Worm (Caenorhabditis elegans): ENCODE measurements around the gene C38C3.6.

The C38C3.6 gene

DNA sequence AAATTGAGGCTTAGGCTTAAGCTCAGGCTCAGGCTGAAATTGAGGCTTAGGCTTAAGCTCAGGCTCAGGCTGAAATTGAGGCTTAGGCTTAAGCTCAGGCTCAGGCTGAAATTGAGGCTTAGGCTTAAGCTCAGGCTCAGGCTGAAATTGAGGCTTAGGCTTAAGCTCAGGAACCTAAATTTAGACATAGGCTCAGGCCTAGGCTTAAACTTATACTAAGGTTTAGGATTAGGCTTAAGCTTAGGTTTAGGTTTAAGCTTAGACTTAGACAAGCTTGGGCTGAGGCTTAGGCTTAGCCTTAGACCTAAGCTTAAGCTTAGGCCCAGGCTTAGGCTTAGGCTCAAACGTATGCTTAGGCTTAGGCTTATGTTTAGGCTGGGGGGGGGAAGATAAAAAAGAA, 536 bp downstream of the C38C3.6 start:
- TF ChIP-seq ceh-36 (tag; optimal IDR thresholded peaks at IDR 0.05), result peak; percentile 80

DNA sequence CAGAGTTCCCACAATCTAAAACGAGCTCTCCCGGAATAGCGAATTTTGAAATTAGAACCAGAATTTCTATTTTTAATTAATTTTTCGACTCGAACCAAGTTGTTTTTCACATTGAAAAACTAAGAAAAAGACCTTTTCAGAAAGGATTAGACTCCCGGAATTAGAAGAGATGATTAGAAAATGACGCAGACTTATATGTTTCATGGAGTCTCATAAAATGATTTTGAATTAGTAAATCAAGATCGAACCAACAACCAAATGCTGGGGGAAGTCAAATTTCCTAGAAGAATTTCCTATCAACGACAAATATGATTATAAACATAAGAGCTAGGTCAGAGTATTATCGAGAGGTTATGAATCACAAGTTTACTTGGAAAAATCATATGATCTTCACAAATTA, 2.8 kb downstream of the C38C3.6 start:
- TF ChIP-seq hmg-4 (GFP tag; optimal IDR thresholded peaks at IDR 0.05) (no peak), scrt-1 (GFP tag; IDR thresholded peaks at IDR 0.05) (no peak), pes-1 (GFP tag; IDR thresholded peaks at IDR 0.05) (no peak), aly-1 (tag; optimal IDR thresholded peaks at IDR 0.05) (no peak), hmbx-1 (tag; optimal IDR thresholded peaks at IDR 0.05) (no peak), ceh-36 (tag; optimal IDR thresholded peaks at IDR 0.05) (no peak)

DNA sequence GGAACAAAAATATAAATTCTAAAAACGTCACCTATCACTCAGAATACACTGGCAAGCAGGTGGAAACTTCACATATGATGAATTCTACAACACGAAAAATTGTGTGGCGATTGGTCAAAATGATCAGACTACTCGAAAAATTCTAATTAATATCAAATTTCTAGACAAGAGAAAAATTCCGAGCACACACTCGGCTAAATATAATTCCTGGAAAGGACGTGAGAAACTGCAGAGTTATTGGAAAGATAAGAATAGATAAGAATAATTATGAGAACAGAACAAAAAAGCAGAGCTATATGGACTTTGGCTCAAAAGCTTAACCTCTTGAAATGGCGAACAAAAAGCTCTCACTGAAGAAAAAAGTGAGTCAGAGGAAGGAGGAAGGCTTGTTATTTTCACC, 4.1 kb downstream of the C38C3.6 start:
- TF ChIP-seq tbx-11 (GFP tag; IDR thresholded peaks at IDR 0.05) (no peak), ceh-36 (tag; optimal IDR thresholded peaks at IDR 0.05) (no peak), hnd-1 (tag; optimal IDR thresholded peaks at IDR 0.05) (no peak), F13C5.2 (tag; optimal IDR thresholded peaks at IDR 0.05) (no peak), tra-4 (tag; optimal IDR thresholded peaks at IDR 0.05) (no peak), aly-1 (tag; optimal IDR thresholded peaks at IDR 0.05) (no peak), ama-1 (optimal IDR thresholded peaks at IDR 0.05) (no peak), ets-7 (tag; optimal IDR thresholded peaks at IDR 0.05) (no peak), pes-1 (GFP tag; IDR thresholded peaks at IDR 0.05) (no peak), tbx-37 (GFP tag; conservative IDR thresholded peaks at IDR 0.05) (no peak)

DNA sequence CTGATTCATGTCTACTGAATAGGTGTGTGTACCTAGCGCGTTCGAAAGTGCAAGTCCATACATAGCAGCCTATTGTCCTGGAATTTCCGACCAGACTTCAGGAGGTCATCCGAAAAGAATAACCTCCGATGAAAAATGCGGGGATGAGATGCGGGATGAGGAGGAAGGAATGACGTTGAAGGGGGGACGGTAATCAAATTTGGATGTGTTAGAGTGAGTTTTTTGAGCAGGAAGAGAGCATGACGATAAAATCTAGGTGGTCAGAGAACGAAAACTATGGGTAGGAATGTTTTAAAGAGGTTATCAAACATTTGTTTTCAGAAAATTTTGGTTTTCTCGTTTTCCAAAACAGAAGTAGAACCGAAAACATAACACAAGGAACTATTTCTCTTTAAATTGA, 5.4 kb downstream of the C38C3.6 start:
- TF ChIP-seq F13C5.2 (tag; optimal IDR thresholded peaks at IDR 0.05), result no peak
- no peak for TF ChIP-seq ceh-36 (tag; optimal IDR thresholded peaks at IDR 0.05)
- TF ChIP-seq hmg-4 (GFP tag; optimal IDR thresholded peaks at IDR 0.05), result no peak
- TF ChIP-seq pes-1 (GFP tag; IDR thresholded peaks at IDR 0.05), result no peak
- TF ChIP-seq tbx-11 (GFP tag; IDR thresholded peaks at IDR 0.05), result no peak
- TF ChIP-seq tra-4 (tag; optimal IDR thresholded peaks at IDR 0.05), result no peak
- no peak for TF ChIP-seq aly-1 (tag; optimal IDR thresholded peaks at IDR 0.05)
- no peak for TF ChIP-seq scrt-1 (GFP tag; IDR thresholded peaks at IDR 0.05)
- TF ChIP-seq tbx-37 (GFP tag; conservative IDR thresholded peaks at IDR 0.05), result no peak
- TF ChIP-seq ceh-13 (GFP tag; optimal IDR thresholded peaks at IDR 0.05), result no peak
- no peak for TF ChIP-seq sea-1 (GFP tag; conservative IDR thresholded peaks at IDR 0.05)
- no peak for TF ChIP-seq hnd-1 (tag; optimal IDR thresholded peaks at IDR 0.05)
- no peak for TF ChIP-seq B0310.2 (tag; optimal IDR thresholded peaks at IDR 0.05)
- no peak for TF ChIP-seq ets-7 (tag; optimal IDR thresholded peaks at IDR 0.05)
- no peak for TF ChIP-seq flt-1 (GFP tag; IDR thresholded peaks at IDR 0.05)
- TF ChIP-seq ama-1 (optimal IDR thresholded peaks at IDR 0.05), result no peak
- TF ChIP-seq hmbx-1 (tag; optimal IDR thresholded peaks at IDR 0.05), result no peak

DNA sequence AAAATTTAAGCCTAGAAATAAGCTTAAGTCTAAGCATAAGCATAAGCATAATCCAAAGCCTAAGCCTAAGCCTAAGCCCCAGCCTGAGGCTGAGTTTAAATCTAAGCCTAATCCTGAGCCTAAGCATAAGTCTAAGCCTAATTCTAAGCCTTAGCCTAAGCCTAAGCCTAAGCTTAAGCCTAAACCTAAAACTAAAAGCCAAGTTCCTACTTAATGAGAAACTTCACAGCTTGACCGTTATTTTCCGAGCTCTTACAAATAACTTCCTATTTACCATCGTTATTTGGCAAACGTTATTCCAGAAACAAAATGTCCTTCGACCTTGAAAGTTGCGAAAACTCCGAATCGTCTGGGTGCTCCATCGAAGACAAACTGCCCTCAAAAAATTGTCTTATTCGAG, 9.7 kb downstream of the C38C3.6 start, which contains the start of gene C38C3.4:
C38C3.4 (plus strand) TSS at position 301 of the 400 bp plus-strand sequence.
- TF ChIP-seq ama-1 (optimal IDR thresholded peaks at IDR 0.05), result no peak
- no peak for TF ChIP-seq aly-1 (tag; optimal IDR thresholded peaks at IDR 0.05)
- no peak for TF ChIP-seq scrt-1 (GFP tag; IDR thresholded peaks at IDR 0.05)
- TF ChIP-seq flt-1 (GFP tag; IDR thresholded peaks at IDR 0.05), result no peak
- TF ChIP-seq tbx-37 (GFP tag; conservative IDR thresholded peaks at IDR 0.05), result no peak
- TF ChIP-seq pes-1 (GFP tag; IDR thresholded peaks at IDR 0.05), result no peak
- no peak for TF ChIP-seq tbx-11 (GFP tag; IDR thresholded peaks at IDR 0.05)
- TF ChIP-seq ceh-36 (tag; optimal IDR thresholded peaks at IDR 0.05), result peak; percentile 57
- no peak for TF ChIP-seq ets-7 (tag; optimal IDR thresholded peaks at IDR 0.05)

DNA sequence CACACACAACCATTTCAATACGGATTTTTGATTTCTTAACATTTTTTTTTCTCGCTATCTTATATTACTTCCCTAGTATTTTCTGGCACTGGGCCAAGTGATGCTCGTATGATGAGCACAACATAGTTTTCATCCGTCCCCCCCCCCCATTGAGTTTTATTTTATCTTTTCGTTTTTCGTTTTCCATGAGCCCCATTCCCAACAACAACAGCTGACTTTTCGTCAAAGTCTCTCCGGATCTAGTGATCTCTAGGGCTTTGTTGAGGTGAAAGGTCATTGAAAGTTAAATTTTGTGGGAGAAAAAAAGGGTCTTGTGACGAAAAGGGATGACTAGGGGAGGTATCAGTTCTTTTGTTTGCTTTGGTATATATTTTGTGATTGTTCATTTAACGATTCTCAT, 10.6 kb downstream of the C38C3.6 start:
- no peak for TF ChIP-seq hmg-4 (GFP tag; optimal IDR thresholded peaks at IDR 0.05)
- no peak for TF ChIP-seq aly-1 (tag; optimal IDR thresholded peaks at IDR 0.05)
- no peak for TF ChIP-seq sea-1 (GFP tag; conservative IDR thresholded peaks at IDR 0.05)
- TF ChIP-seq ceh-13 (GFP tag; optimal IDR thresholded peaks at IDR 0.05), result no peak
- no peak for TF ChIP-seq ets-7 (tag; optimal IDR thresholded peaks at IDR 0.05)
- TF ChIP-seq B0310.2 (tag; optimal IDR thresholded peaks at IDR 0.05), result no peak
- no peak for TF ChIP-seq tbx-37 (GFP tag; conservative IDR thresholded peaks at IDR 0.05)
- TF ChIP-seq ceh-36 (tag; optimal IDR thresholded peaks at IDR 0.05), result no peak
- no peak for TF ChIP-seq pes-1 (GFP tag; IDR thresholded peaks at IDR 0.05)
- TF ChIP-seq hnd-1 (tag; optimal IDR thresholded peaks at IDR 0.05), result no peak
- no peak for TF ChIP-seq flt-1 (GFP tag; IDR thresholded peaks at IDR 0.05)
- no peak for TF ChIP-seq ama-1 (optimal IDR thresholded peaks at IDR 0.05)
- TF ChIP-seq tbx-11 (GFP tag; IDR thresholded peaks at IDR 0.05), result no peak
- no peak for TF ChIP-seq hmbx-1 (tag; optimal IDR thresholded peaks at IDR 0.05)
- no peak for TF ChIP-seq F13C5.2 (tag; optimal IDR thresholded peaks at IDR 0.05)
- TF ChIP-seq scrt-1 (GFP tag; IDR thresholded peaks at IDR 0.05), result no peak

DNA sequence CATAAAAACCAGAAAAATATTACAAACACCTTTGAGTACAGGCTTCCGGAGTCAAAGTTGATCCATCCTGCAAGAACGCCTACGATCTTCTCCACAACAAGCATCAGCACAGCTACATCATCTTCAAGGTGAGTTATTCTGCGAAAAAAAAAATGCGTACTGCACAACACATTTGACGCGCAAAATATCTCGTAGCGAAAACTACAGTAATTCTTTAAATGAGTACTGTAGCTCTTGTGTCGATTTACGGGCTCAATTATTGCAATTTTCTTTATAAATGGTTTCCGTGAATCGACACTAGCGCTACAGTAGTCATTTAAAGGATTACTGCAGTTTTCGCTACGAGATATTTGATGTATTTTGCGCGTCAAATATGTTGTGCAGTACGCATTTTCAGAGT, 14.6 kb downstream of the C38C3.6 start:
- no peak for TF ChIP-seq hmbx-1 (tag; optimal IDR thresholded peaks at IDR 0.05)
- TF ChIP-seq sea-1 (GFP tag; conservative IDR thresholded peaks at IDR 0.05), result no peak
- no peak for TF ChIP-seq B0310.2 (tag; optimal IDR thresholded peaks at IDR 0.05)
- TF ChIP-seq ceh-36 (tag; optimal IDR thresholded peaks at IDR 0.05), result no peak
- TF ChIP-seq ama-1 (optimal IDR thresholded peaks at IDR 0.05), result no peak
- TF ChIP-seq F13C5.2 (tag; optimal IDR thresholded peaks at IDR 0.05), result no peak
- TF ChIP-seq ets-7 (tag; optimal IDR thresholded peaks at IDR 0.05), result no peak
- TF ChIP-seq tbx-11 (GFP tag; IDR thresholded peaks at IDR 0.05), result no peak
- TF ChIP-seq pes-1 (GFP tag; IDR thresholded peaks at IDR 0.05), result no peak
- TF ChIP-seq hmg-4 (GFP tag; optimal IDR thresholded peaks at IDR 0.05), result no peak
- no peak for TF ChIP-seq aly-1 (tag; optimal IDR thresholded peaks at IDR 0.05)

DNA sequence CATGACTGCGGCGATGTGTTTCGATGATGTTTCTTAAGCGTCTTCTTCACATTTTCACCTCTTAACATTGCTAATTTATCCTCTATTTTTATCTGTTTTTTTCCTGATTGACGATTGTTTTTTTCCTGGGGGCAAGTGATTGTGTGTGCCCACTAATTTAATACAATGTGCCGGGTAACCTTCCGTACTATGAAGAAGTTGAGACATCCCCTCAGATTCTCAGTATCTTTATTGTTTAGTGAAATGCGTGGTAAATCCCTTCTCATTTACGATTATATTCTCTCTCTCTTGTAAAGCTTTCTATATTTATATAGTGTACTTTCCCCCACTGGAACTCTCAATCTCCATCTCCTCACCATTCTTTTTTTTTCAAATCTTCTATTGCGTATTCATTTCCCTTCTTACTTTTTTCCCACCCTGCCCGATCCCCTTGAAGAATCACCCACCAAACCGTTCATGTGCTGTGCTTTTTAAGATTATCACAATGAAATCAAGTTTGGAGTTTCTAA, 15.1 kb downstream of the C38C3.6 start:
- TF ChIP-seq ceh-36 (tag; optimal IDR thresholded peaks at IDR 0.05), result no peak
- no peak for TF ChIP-seq pes-1 (GFP tag; IDR thresholded peaks at IDR 0.05)
- TF ChIP-seq hnd-1 (tag; optimal IDR thresholded peaks at IDR 0.05), result no peak
- TF ChIP-seq ceh-13 (GFP tag; optimal IDR thresholded peaks at IDR 0.05), result no peak
- TF ChIP-seq hmbx-1 (tag; optimal IDR thresholded peaks at IDR 0.05), result no peak
- TF ChIP-seq ama-1 (optimal IDR thresholded peaks at IDR 0.05), result no peak
- no peak for TF ChIP-seq flt-1 (GFP tag; IDR thresholded peaks at IDR 0.05)
- no peak for TF ChIP-seq hmg-4 (GFP tag; optimal IDR thresholded peaks at IDR 0.05)
- TF ChIP-seq aly-1 (tag; optimal IDR thresholded peaks at IDR 0.05), result no peak
- TF ChIP-seq B0310.2 (tag; optimal IDR thresholded peaks at IDR 0.05), result no peak
- TF ChIP-seq F13C5.2 (tag; optimal IDR thresholded peaks at IDR 0.05), result no peak
- no peak for TF ChIP-seq tra-4 (tag; optimal IDR thresholded peaks at IDR 0.05)
- TF ChIP-seq tbx-11 (GFP tag; IDR thresholded peaks at IDR 0.05), result no peak

All from whole organism, early embryonic.